Worm (Caenorhabditis elegans): ENCODE data around the gene acr-3.

The acr-3 gene

ce11 chrX:6746849-6747248 is 37.5 kb downstream of the acr-3 start:
- no peak for TF ChIP-seq jun-1 (tag; optimal IDR thresholded peaks at IDR 0.05)
- TF ChIP-seq lin-14 (GFP tag; optimal IDR thresholded peaks at IDR 0.05) = peak; percentile 28
- no peak for TF ChIP-seq snpc-4 (tag; optimal IDR thresholded peaks at IDR 0.05)
- peak; percentile 68 for TF ChIP-seq nhr-85 (tag)
- TF ChIP-seq blmp-1 (tag; optimal IDR thresholded peaks at IDR 0.05) = peak; percentile 2
- TF ChIP-seq zag-1 (tag; optimal IDR thresholded peaks at IDR 0.05) = no peak
- TF ChIP-seq elt-3 (tag; optimal IDR thresholded peaks at IDR 0.05) = no peak
- TF ChIP-seq dsc-1 (tag; optimal IDR thresholded peaks at IDR 0.05) = no peak
- TF ChIP-seq nhr-71 (tag; optimal IDR thresholded peaks at IDR 0.05) = peak; percentile 29

ce11 chrX:6747906-6748356 is 38.6 kb downstream of the acr-3 start:
- TF ChIP-seq irx-1 (tag; optimal IDR thresholded peaks at IDR 0.05) = no peak
- peak in 1 of 2 experiments; percentile 66 for TF ChIP-seq lin-35 (GFP tag; optimal IDR thresholded peaks at IDR 0.05)
- peak; percentile 33 for TF ChIP-seq snu-23 (GFP tag; optimal IDR thresholded peaks at IDR 0.05)
- TF ChIP-seq nhr-20 (tag; optimal IDR thresholded peaks at IDR 0.05) = peak; percentile 54
- no peak for TF ChIP-seq dsc-1 (tag; optimal IDR thresholded peaks at IDR 0.05)
- TF ChIP-seq lin-14 (GFP tag; optimal IDR thresholded peaks at IDR 0.05) = peak; percentile 49
- no peak for TF ChIP-seq aha-1 (tag; optimal IDR thresholded peaks at IDR 0.05)
- peak; percentile 41 for TF ChIP-seq nhr-90 (tag; optimal IDR thresholded peaks at IDR 0.05; ENCODE audit: poor library complexity)
- TF ChIP-seq elt-3 (tag; optimal IDR thresholded peaks at IDR 0.05) = peak in 2 of 6 experiments; percentile 13 to 37
- peak; percentile 10 for TF ChIP-seq mep-1 (tag; optimal IDR thresholded peaks at IDR 0.05)
- no peak for TF ChIP-seq efl-1 (optimal IDR thresholded peaks at IDR 0.05)
- TF ChIP-seq efl-1 (GFP tag; optimal IDR thresholded peaks at IDR 0.05 in 1 of 2) = peak in 1 of 2 experiments; percentile 64
- TF ChIP-seq elt-2 (tag; optimal IDR thresholded peaks at IDR 0.05) = peak; percentile 59
- peak; percentile 22 for TF ChIP-seq tbx-2 (tag; optimal IDR thresholded peaks at IDR 0.05)
- TF ChIP-seq Y116A8C.19 (tag; optimal IDR thresholded peaks at IDR 0.05; ENCODE audit: borderline replicate concordance) = no peak
- peak; percentile 51 for TF ChIP-seq jun-1 (tag; optimal IDR thresholded peaks at IDR 0.05)
- 0 out of 2 replicates have a peak, but pooled peaks have one; percentile 11 for TF ChIP-seq ets-5 (GFP tag; IDR thresholded peaks at IDR 0.05)
- TF ChIP-seq tlp-1 (tag; optimal IDR thresholded peaks at IDR 0.05) = no peak
- peak; percentile 77 for TF ChIP-seq nhr-71 (tag; optimal IDR thresholded peaks at IDR 0.05)
- TF ChIP-seq blmp-1 (tag; optimal IDR thresholded peaks at IDR 0.05) = peak; percentile 2
- TF ChIP-seq nhr-28 (tag; optimal IDR thresholded peaks at IDR 0.05) = no peak
- TF ChIP-seq nhr-19 (GFP tag; conservative IDR thresholded peaks at IDR 0.05) = peak; percentile 44

- TF ChIP-seq nhr-76 (tag; optimal IDR thresholded peaks at IDR 0.05) (no peak), nhr-12 (tag; optimal IDR thresholded peaks at IDR 0.05) (no peak), ets-5 (GFP tag; IDR thresholded peaks at IDR 0.05) (no peak), ceh-8 (GFP tag; optimal IDR thresholded peaks at IDR 0.05) (no peak), unc-86 (tag; optimal IDR thresholded peaks at IDR 0.05) (no peak), nhr-19 (GFP tag; conservative IDR thresholded peaks at IDR 0.05) (peak; percentile 89), fkh-4 (tag; optimal IDR thresholded peaks at IDR 0.05; ENCODE audit: borderline replicate concordance) (no peak), egl-27 (tag; optimal IDR thresholded peaks at IDR 0.05) (no peak), elt-2 (tag; optimal IDR thresholded peaks at IDR 0.05) (peak; percentile 94), irx-1 (tag; optimal IDR thresholded peaks at IDR 0.05) (peak; percentile 9), lin-14 (GFP tag; optimal IDR thresholded peaks at IDR 0.05) (peak; percentile 88), mab-9 (GFP tag; IDR thresholded peaks at IDR 0.05) (0 out of 2 replicates have a peak, but pooled peaks have one; percentile 18), tbx-2 (tag; optimal IDR thresholded peaks at IDR 0.05) (peak; percentile 74), unc-30 (tag; optimal IDR thresholded peaks at IDR 0.05) (no peak), nhr-85 (tag) (peak; percentile 96), dpl-1 (GFP tag; optimal IDR thresholded peaks at IDR 0.05) (peak; percentile 12 to 29 (median 16)), efl-3 (GFP tag; optimal IDR thresholded peaks at IDR 0.05) (no peak), hlh-4 (tag; optimal IDR thresholded peaks at IDR 0.05) (no peak), fkh-8 (tag; optimal IDR thresholded peaks at IDR 0.05) (no peak), F16B12.6 (tag; optimal IDR thresholded peaks at IDR 0.05) (no peak), lin-39 (tag; optimal IDR thresholded peaks at IDR 0.05) (no peak), grh-1 (GFP tag; IDR thresholded peaks at IDR 0.05) (peak; percentile 60), nhr-237 (tag; optimal IDR thresholded peaks at IDR 0.05) (no peak), isw-1 (GFP tag; IDR thresholded peaks at IDR 0.05) (no peak), snpc-4 (tag; optimal IDR thresholded peaks at IDR 0.05) (no peak), dsc-1 (tag; optimal IDR thresholded peaks at IDR 0.05) (no peak), lir-3 (tag; optimal IDR thresholded peaks at IDR 0.05; ENCODE audit: poor library complexity) (peak; percentile 38), aly-2 (tag; optimal IDR thresholded peaks at IDR 0.05) (no peak), hpl-2 (GFP tag; optimal IDR thresholded peaks at IDR 0.05) (peak; percentile 2), blmp-1 (tag; optimal IDR thresholded peaks at IDR 0.05) (peak; percentile 73), egl-13 (tag; optimal IDR thresholded peaks at IDR 0.05) (no peak), mep-1 (tag; optimal IDR thresholded peaks at IDR 0.05) (peak; percentile 32)
These were observed 39.9 kb downstream of the acr-3 start for ce11 chrX:6749124-6749822.

Data from whole organism, L1 larva.